Fruit fly (Drosophila melanogaster) whole organism, wandering third instar larva: ENCODE data around the gene TfIIS.

Experiments used
- Abd-B ChIP-seq: fragments of >200 bp; optimal IDR thresholded peaks from 2 replicates; lab custom pipeline; 2017; ENCODE audit warnings: missing biosample characterization, missing genetic modification characterization
- OdsH ChIP-seq: fragments of 200-800 bp; sonication (Bioruptor generic); optimal IDR thresholded peaks from 2 replicates; lab custom pipeline; 2016; ENCODE audit warnings: missing biosample characterization, mild to moderate bottlenecking, missing genetic modification characterization
- pan ChIP-seq: fragments of >200 bp; optimal IDR thresholded peaks from 2 replicates; lab custom pipeline; 2017

DNA sequence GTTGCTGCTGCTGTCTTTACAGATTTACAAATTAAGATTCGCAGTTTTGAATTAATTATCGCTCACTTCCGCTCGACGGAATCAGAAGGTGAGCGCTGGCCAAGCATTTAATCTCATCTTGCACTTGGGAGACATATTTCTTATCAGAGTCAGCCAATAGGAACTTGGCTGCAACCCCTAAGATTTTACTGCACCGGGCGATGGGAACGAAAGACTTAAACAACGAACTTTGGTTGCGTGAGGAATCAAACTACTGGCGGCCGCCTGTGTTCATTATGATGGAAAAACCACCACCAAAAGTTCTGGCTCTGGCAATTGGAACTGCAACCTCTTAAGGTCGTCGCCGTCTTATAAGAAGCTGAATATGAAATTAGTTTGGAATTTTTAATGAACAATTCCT lies 16.8 kb downstream of the TfIIS start:
- TF ChIP-seq OdsH (GFP tag; lab: Kevin White, UChicago) (no peak), pan (lab: Kevin White, UChicago) (no peak), Abd-B (no peak)
